Fruit fly (Drosophila melanogaster) whole organism, embryonic: ENCODE data around the gene CG10663.

Experiments used
- CG10431 ChIP-seq: fragments of 200-800 bp; sonication (Bioruptor generic); optimal IDR thresholded peaks from 3 replicates; lab custom pipeline; 2018; ENCODE audit warnings: missing biosample characterization, mild to moderate bottlenecking, missing genetic modification characterization
- CG10654 ChIP-seq: fragments of 200-800 bp; sonication (Bioruptor generic); optimal IDR thresholded peaks from 2 replicates; lab custom pipeline; 2016; ENCODE audit warnings: missing biosample characterization, missing genetic modification characterization
- CG12155 ChIP-seq: fragments of 200-800 bp; sonication (Bioruptor generic); optimal IDR thresholded peaks from 3 replicates; lab custom pipeline; 2016; ENCODE audit warnings: missing biosample characterization, missing genetic modification characterization
- CG13624 ChIP-seq: fragments of 200-800 bp; sonication (Bioruptor generic); optimal IDR thresholded peaks from 2 replicates; lab custom pipeline; 2016; ENCODE audit warnings: missing biosample characterization, missing genetic modification characterization
- CG15514 ChIP-seq: fragments of 200-800 bp; sonication (Bioruptor generic); optimal IDR thresholded peaks from 3 replicates; lab custom pipeline; 2017; ENCODE audit warnings: missing biosample characterization, missing genetic modification characterization, mild to moderate bottlenecking, moderate library complexity, missing genetic modification reagents
- CG1603 ChIP-seq: fragments of 200-800 bp; sonication (Bioruptor generic); optimal IDR thresholded peaks from 2 replicates; lab custom pipeline; 2019; ENCODE audit warnings: missing biosample characterization, mild to moderate bottlenecking, missing genetic modification characterization, moderate library complexity
- CG16779 ChIP-seq: fragments of 200-800 bp; sonication (Bioruptor generic); IDR thresholded peaks from 2 replicates; pipeline ENCODE4 v1.3.6; 2022; ENCODE audit warnings: missing biosample characterization, missing genetic modification characterization
- CG17186 ChIP-seq: fragments of 200-800 bp; sonication (Bioruptor generic); optimal IDR thresholded peaks from 3 replicates; lab custom pipeline; 2017; ENCODE audit warnings: missing biosample characterization, missing genetic modification reagents, missing genetic modification characterization
- CG17361 ChIP-seq: fragments of 200-800 bp; sonication (Bioruptor generic); IDR thresholded peaks from 3 replicates; pipeline ENCODE4 v1.3.6; 2022; ENCODE audit warnings: missing biosample characterization, missing genetic modification characterization
- CG17612 ChIP-seq: fragments of 200-800 bp; sonication (Bioruptor generic); IDR thresholded peaks from 2 replicates; pipeline ENCODE4 v1.3.6; 2022; ENCODE audit warnings: missing biosample characterization, missing genetic modification characterization
- CG18476 ChIP-seq: fragments of 200-800 bp; sonication (Bioruptor generic); optimal IDR thresholded peaks from 2 replicates; lab custom pipeline; 2016; ENCODE audit warnings: missing biosample characterization, mild to moderate bottlenecking, missing genetic modification characterization
- CG2875 ChIP-seq: fragments of 200-800 bp; sonication (Bioruptor generic); optimal IDR thresholded peaks from 2 replicates; lab custom pipeline; 2017; ENCODE audit warnings: missing biosample characterization, mild to moderate bottlenecking, missing genetic modification characterization, missing genetic modification reagents
- CG3065 ChIP-seq: fragments of 200-800 bp; sonication (Bioruptor generic); optimal IDR thresholded peaks from 2 replicates; lab custom pipeline; 2016; ENCODE audit warnings: missing biosample characterization, missing genetic modification characterization
- CG32767 ChIP-seq: fragments of 200-800 bp; sonication (Bioruptor generic); IDR thresholded peaks from 2 replicates; pipeline ENCODE4 v1.3.6; 2022; ENCODE audit warnings: missing biosample characterization, missing genetic modification characterization
- CG34224 ChIP-seq: fragments of 200-800 bp; sonication (Bioruptor generic); IDR thresholded peaks from 3 replicates; pipeline ENCODE4 v1.3.6; 2022; ENCODE audit warnings: missing biosample characterization, missing genetic modification characterization; ENCODE audit not compliant: partially characterized antibody
- CG4328 ChIP-seq: fragments of 200-800 bp; sonication (Bioruptor generic); optimal IDR thresholded peaks from 3 replicates; lab custom pipeline; 2017; ENCODE audit warnings: missing biosample characterization, missing genetic modification reagents, missing genetic modification characterization
- CG4820 ChIP-seq: fragments of 200-800 bp; sonication (Bioruptor generic); optimal IDR thresholded peaks from 3 replicates; lab custom pipeline; 2016; ENCODE audit warnings: missing biosample characterization, missing genetic modification characterization
- CG7928 ChIP-seq: fragments of 200-800 bp; sonication (Bioruptor generic); optimal IDR thresholded peaks from 2 replicates; lab custom pipeline; 2017; ENCODE audit warnings: missing biosample characterization, mild to moderate bottlenecking, missing genetic modification characterization
- CoRest ChIP-seq: fragments of 200-800 bp; sonication (Bioruptor generic); optimal IDR thresholded peaks from 3 replicates; lab custom pipeline; 2018; ENCODE audit warnings: missing biosample characterization, mild to moderate bottlenecking, missing genetic modification characterization, moderate library complexity
- Dip3 ChIP-seq: fragments of 200-800 bp; sonication (Bioruptor generic); optimal IDR thresholded peaks from 3 replicates; lab custom pipeline; 2016; ENCODE audit warnings: missing biosample characterization, missing genetic modification characterization
- Fer2 ChIP-seq: fragments of 200-800 bp; sonication (Bioruptor generic); optimal IDR thresholded peaks from 2 replicates; lab custom pipeline; 2018; ENCODE audit warnings: missing biosample characterization, mild to moderate bottlenecking, missing genetic modification characterization, moderate library complexity
- Hr3 ChIP-seq: fragments of 200-800 bp; sonication (Bioruptor generic); optimal IDR thresholded peaks from 3 replicates; lab custom pipeline; 2016; ENCODE audit warnings: missing biosample characterization, missing genetic modification characterization
- NC2α ChIP-seq: fragments of 200-800 bp; sonication (Bioruptor generic); optimal IDR thresholded peaks from 2 replicates; lab custom pipeline; 2016; ENCODE audit warnings: missing biosample characterization, missing genetic modification characterization
- NFAT ChIP-seq: fragments of 200-800 bp; sonication (Bioruptor generic); IDR thresholded peaks from 2 replicates; pipeline ENCODE4 v1.3.6; 2022; ENCODE audit warnings: missing biosample characterization, missing genetic modification characterization
- Nf-YB ChIP-seq: fragments of 200-800 bp; sonication (Bioruptor generic); optimal IDR thresholded peaks from 3 replicates; lab custom pipeline; 2019; ENCODE audit warnings: missing biosample characterization, mild to moderate bottlenecking, missing genetic modification characterization, moderate library complexity
- Nf-YC ChIP-seq: fragments of 200-800 bp; optimal IDR thresholded peaks from 3 replicates; lab custom pipeline; 2019; ENCODE audit warnings: missing biosample characterization, mild to moderate bottlenecking, missing genetic modification characterization, moderate library complexity
- NfI ChIP-seq: fragments of 200-800 bp; sonication (Bioruptor generic); optimal IDR thresholded peaks from 3 replicates; lab custom pipeline; 2018; ENCODE audit warnings: missing biosample characterization, mild to moderate bottlenecking, missing genetic modification characterization, moderate library complexity
- Sin3A ChIP-seq: fragments of >200 bp; optimal IDR thresholded peaks from 2 replicates; lab custom pipeline; 2018
- Sox102F ChIP-seq: fragments of 200-800 bp; sonication (Bioruptor generic); optimal IDR thresholded peaks from 2 replicates; lab custom pipeline; 2018; ENCODE audit warnings: missing biosample characterization, mild to moderate bottlenecking, missing genetic modification characterization, moderate library complexity
- Spps ChIP-seq: fragments of 200-800 bp; sonication (Bioruptor generic); optimal IDR thresholded peaks from 2 replicates; lab custom pipeline; 2018; ENCODE audit warnings: missing biosample characterization, mild to moderate bottlenecking, missing genetic modification characterization
- TFAM ChIP-seq: fragments of 200-800 bp; sonication (Bioruptor generic); optimal IDR thresholded peaks from 2 replicates; lab custom pipeline; 2017; ENCODE audit warnings: missing biosample characterization, missing genetic modification characterization, inconsistent platforms
- YL-1 ChIP-seq: fragments of 200-800 bp; sonication (Bioruptor generic); optimal IDR thresholded peaks from 3 replicates; lab custom pipeline; 2017; ENCODE audit warnings: missing biosample characterization, mild to moderate bottlenecking, missing genetic modification characterization
- ato ChIP-seq: fragments of 200-800 bp; sonication (Bioruptor generic); IDR thresholded peaks from 2 replicates; pipeline ENCODE4 v1.3.6; 2022; ENCODE audit warnings: missing biosample characterization, missing genetic modification characterization; ENCODE audit not compliant: partially characterized antibody
- chn ChIP-seq: fragments of 200-800 bp; sonication (Bioruptor generic); optimal IDR thresholded peaks from 2 replicates; lab custom pipeline; 2016; ENCODE audit warnings: missing biosample characterization, missing genetic modification characterization
- ci ChIP-seq: fragments of 200-800 bp; sonication (Bioruptor generic); IDR thresholded peaks from 3 replicates; pipeline ENCODE4 v1.3.6; 2022; ENCODE audit warnings: missing biosample characterization, missing genetic modification characterization
- fru ChIP-seq: fragments of >200 bp; optimal IDR thresholded peaks from 2 replicates; lab custom pipeline; 2017
- gfzf ChIP-seq: fragments of 200-800 bp; sonication (Bioruptor generic); optimal IDR thresholded peaks from 2 replicates; lab custom pipeline; 2016; ENCODE audit warnings: missing biosample characterization, mild to moderate bottlenecking, missing genetic modification characterization, moderate library complexity
- ind ChIP-seq: fragments of 200-800 bp; sonication (Bioruptor generic); optimal IDR thresholded peaks from 3 replicates; lab custom pipeline; 2016; ENCODE audit warnings: missing biosample characterization, missing genetic modification characterization
- jigr1 ChIP-seq: fragments of 200-800 bp; sonication (Bioruptor generic); IDR thresholded peaks from 3 replicates; pipeline ENCODE4 v1.3.6; 2022; ENCODE audit warnings: missing biosample characterization, missing genetic modification characterization
- kay ChIP-seq: fragments of 200-800 bp; sonication (Bioruptor generic); optimal IDR thresholded peaks from 2 replicates; lab custom pipeline; 2016; ENCODE audit warnings: missing biosample characterization, missing genetic modification characterization
- lilli ChIP-seq: fragments of 200-800 bp; sonication (Bioruptor generic); optimal IDR thresholded peaks from 3 replicates; lab custom pipeline; 2016; ENCODE audit warnings: missing biosample characterization, missing genetic modification characterization
- pho ChIP-seq: fragments of 200-800 bp; sonication (Bioruptor generic); optimal IDR thresholded peaks from 2 replicates; lab custom pipeline; 2016; ENCODE audit warnings: missing biosample characterization, missing genetic modification characterization
- psq ChIP-seq: fragments of 200-800 bp; sonication (Bioruptor generic); optimal IDR thresholded peaks from 2 replicates; lab custom pipeline; 2017; ENCODE audit warnings: missing biosample characterization, missing genetic modification characterization
- ro ChIP-seq: fragments of 200-800 bp; sonication (Bioruptor generic); IDR thresholded peaks from 2 replicates; pipeline ENCODE4 v1.3.6; 2022; ENCODE audit warnings: missing biosample characterization, missing genetic modification characterization
- sim ChIP-seq: fragments of 200-800 bp; sonication (Bioruptor generic); IDR thresholded peaks from 2 replicates; pipeline ENCODE4 v1.3.6; 2022; ENCODE audit warnings: missing biosample characterization, missing genetic modification characterization
- sima ChIP-seq: fragments of 200-800 bp; sonication (Bioruptor generic); optimal IDR thresholded peaks from 2 replicates; lab custom pipeline; 2016; ENCODE audit warnings: missing biosample characterization, missing genetic modification characterization
- slbo ChIP-seq: fragments of 200-800 bp; sonication (Bioruptor generic); IDR thresholded peaks from 2 replicates; pipeline ENCODE4 v1.3.6; 2022; ENCODE audit warnings: missing biosample characterization, missing genetic modification characterization
- stwl ChIP-seq: fragments of 200-800 bp; sonication (Bioruptor generic); optimal IDR thresholded peaks from 3 replicates; lab custom pipeline; 2018; ENCODE audit warnings: missing biosample characterization, mild to moderate bottlenecking, missing genetic modification characterization, moderate library complexity
- tgo ChIP-seq: fragments of 200-800 bp; sonication (Bioruptor generic); IDR thresholded peaks from 3 replicates; pipeline ENCODE4 v1.3.6; 2022; ENCODE audit warnings: missing biosample characterization, missing genetic modification characterization
- trem ChIP-seq: fragments of 200-800 bp; optimal IDR thresholded peaks from 3 replicates; lab custom pipeline; 2019; ENCODE audit warnings: missing biosample characterization, mild to moderate bottlenecking, missing genetic modification characterization, moderate library complexity
- unpg ChIP-seq: fragments of 200-800 bp; sonication (Bioruptor generic); optimal IDR thresholded peaks from 3 replicates; lab custom pipeline; 2018; ENCODE audit warnings: missing biosample characterization, mild to moderate bottlenecking, missing genetic modification characterization, moderate library complexity
- zfh2 ChIP-seq: fragments of 200-800 bp; sonication (Bioruptor generic); optimal IDR thresholded peaks from 2 replicates; lab custom pipeline; 2016; ENCODE audit warnings: missing biosample characterization, missing genetic modification characterization

The CG10663 gene

dm6 chr3L:12501249-12501648, 16.4 kb upstream of the CG10663 start, which contains the start of the genes CG10638 and CG10681 (continued):
- TF ChIP-seq stwl (tag; lab: Kevin White, UChicago) = peak; percentile 86
- TF ChIP-seq unpg = peak; percentile 54
- no peak for TF ChIP-seq ci (GFP tag; lab: Robert Waterston, UW)
- 0 out of 3 replicates have a peak, but pooled peaks have one; percentile 43 for TF ChIP-seq CG17361 (GFP tag; lab: Robert Waterston, UW)
- TF ChIP-seq CG2875 (GFP tag; lab: Kevin White, UChicago) = no peak
- TF ChIP-seq CG10431 (GFP tag; lab: Kevin White, UChicago) = peak; percentile 34
- peak; percentile 81 for TF ChIP-seq YL-1 (GFP tag; lab: Kevin White, UChicago)
- TF ChIP-seq sim (GFP tag; lab: Robert Waterston, UW) = no peak
- no peak for TF ChIP-seq psq
- TF ChIP-seq CG1603 = peak; percentile 43
- TF ChIP-seq CG18476 (GFP tag; lab: Kevin White, UChicago) = peak; percentile 53
- peak; percentile 98 for TF ChIP-seq trem (tag; lab: Kevin White, UChicago)
- peak; percentile 68 for TF ChIP-seq gfzf (GFP tag; lab: Kevin White, UChicago)
- peak; percentile 33 for TF ChIP-seq Sox102F (GFP tag; lab: Kevin White, UChicago)
- no peak for TF ChIP-seq CG17186 (GFP tag; lab: Kevin White, UChicago)
- no peak for TF ChIP-seq Sin3A
- no peak for TF ChIP-seq CG16779 (GFP tag; lab: Robert Waterston, UW)
- TF ChIP-seq TFAM (GFP tag; lab: Kevin White, UChicago) = no peak
- TF ChIP-seq Spps (tag; lab: Kevin White, UChicago) = peak; percentile 43
- peak; percentile 74 for TF ChIP-seq CG15514
- no peak for TF ChIP-seq Nf-YB
- TF ChIP-seq slbo = peak; percentile 24; the same call in 1 of the 2 replicates
- TF ChIP-seq jigr1 (GFP tag; lab: Robert Waterston, UW) = no peak
- TF ChIP-seq lilli (GFP tag; lab: Kevin White, UChicago) = peak; percentile 61
- no peak for TF ChIP-seq tgo (GFP tag; lab: Robert Waterston, UW)
- TF ChIP-seq CG32767 = no peak
- TF ChIP-seq pho = peak; percentile 2
- TF ChIP-seq CG10654 (GFP tag; lab: Kevin White, UChicago) = peak; percentile 57
- no peak for TF ChIP-seq ato (GFP tag; lab: Robert Waterston, UW)
- peak; percentile 16 for TF ChIP-seq chn (GFP tag; lab: Kevin White, UChicago)
- peak; percentile 70 for TF ChIP-seq CG12155 (GFP tag; lab: Kevin White, UChicago)
- TF ChIP-seq ro (GFP tag; lab: Robert Waterston, UW) = no peak
- no peak for TF ChIP-seq NFAT (GFP tag; lab: Robert Waterston, UW)
- peak; percentile 28 for TF ChIP-seq CG7928 (GFP tag; lab: Kevin White, UChicago)
- no peak for TF ChIP-seq CG34224 (GFP tag; lab: Robert Waterston, UW)
- no peak for TF ChIP-seq fru (lab: Kevin White, UChicago)
- no peak for TF ChIP-seq CG17612 (GFP tag; lab: Robert Waterston, UW)
- peak; percentile 48 for TF ChIP-seq kay (GFP tag; lab: Kevin White, UChicago)
- TF ChIP-seq Dip3 (GFP tag; lab: Kevin White, UChicago) = no peak
- TF ChIP-seq CG4328 (GFP tag; lab: Kevin White, UChicago) = no peak
- TF ChIP-seq ind = peak; percentile 27
- no peak for TF ChIP-seq Fer2 (tag; lab: Kevin White, UChicago)
- TF ChIP-seq Hr3 (GFP tag; lab: Kevin White, UChicago) = peak; percentile 22
- peak; percentile 34 for TF ChIP-seq CG4820 (GFP tag; lab: Kevin White, UChicago)
- no peak for TF ChIP-seq CG3065 (GFP tag; lab: Kevin White, UChicago)
- TF ChIP-seq NfI = peak; percentile 27
- peak; percentile 49 for TF ChIP-seq Nf-YC (tag; lab: Kevin White, UChicago)
- peak; percentile 11 for TF ChIP-seq zfh2 (GFP tag; lab: Kevin White, UChicago)
- no peak for TF ChIP-seq NC2α (GFP tag; lab: Kevin White, UChicago)
- TF ChIP-seq sima = no peak
- peak; percentile 16 for TF ChIP-seq CG13624
- peak; percentile 61 for TF ChIP-seq CoRest
